Fruit fly (Drosophila melanogaster): Measurements from ENCODE around the gene CG8620.

- TF ChIP-seq fru (GFP tag; optimal IDR thresholded peaks at IDR 0.05) = peak; percentile 70
- no peak for TF ChIP-seq Abd-B (GFP tag; optimal IDR thresholded peaks at IDR 0.05)
- no peak for TF ChIP-seq N (GFP tag; optimal IDR thresholded peaks at IDR 0.05)
- TF ChIP-seq Myc (optimal IDR thresholded peaks at IDR 0.05) = no peak
- peak; percentile 57 for TF ChIP-seq HLH106 (tag; optimal IDR thresholded peaks at IDR 0.05)
- TF ChIP-seq GATAd (GFP tag; optimal IDR thresholded peaks at IDR 0.05) = no peak
- TF ChIP-seq h (GFP tag; optimal IDR thresholded peaks at IDR 0.05) = peak; percentile 47
- TF ChIP-seq psq (GFP tag; optimal IDR thresholded peaks at IDR 0.05) = no peak
- TF ChIP-seq Sp1 (GFP tag; optimal IDR thresholded peaks at IDR 0.05) = peak; percentile 37
- TF ChIP-seq Hr78 (GFP tag; optimal IDR thresholded peaks at IDR 0.05) = no peak
- no peak for TF ChIP-seq CG32264 (GFP tag; optimal IDR thresholded peaks at IDR 0.05)
- TF ChIP-seq woc (GFP tag; optimal IDR thresholded peaks at IDR 0.05) = peak; percentile 43
- no peak for TF ChIP-seq dl (GFP tag; optimal IDR thresholded peaks at IDR 0.05; ENCODE audit: insufficient read depth in 1 of 2, partially characterized antibody in 2 of 2)
- no peak for TF ChIP-seq Dfd (GFP tag; optimal IDR thresholded peaks at IDR 0.05)
Observed at dm6 chr3L:7113010-7113409, 44.9 kb upstream of the CG8620 start.

Measured in whole organism, wandering third instar larva.